Worm (Caenorhabditis elegans) whole organism, young adult: ENCODE data around the gene daf-7.

ENCODE experiments used
- C17E4.6 ChIP-seq: fragments of 200-800 bp; sonication (Bioruptor generic); IDR thresholded peaks from 2 replicates; pipeline ENCODE4 v1.3.6; 2022; ENCODE audit warnings: missing genetic modification reagents, missing genetic modification characterization, missing compliant biosample characterization
- D2030.7 ChIP-seq: fragments of 200-800 bp; sonication (Bioruptor generic); IDR thresholded peaks from 2 replicates; pipeline ENCODE4 v1.3.6; 2022; ENCODE audit warnings: missing genetic modification reagents, missing genetic modification characterization, missing compliant biosample characterization
- F10E7.11 ChIP-seq: sonication (generic microtip); optimal IDR thresholded peaks from 2 replicates; lab custom pipeline; 2017; ENCODE audit warnings: mild to moderate bottlenecking, missing genetic modification characterization, moderate library complexity, missing compliant biosample characterization
- F23B12.7 ChIP-seq: sonication (generic microtip); optimal IDR thresholded peaks from 2 replicates; lab custom pipeline; 2017; ENCODE audit warnings: missing genetic modification characterization, mild to moderate bottlenecking, missing compliant biosample characterization, antibody characterized with exemption, moderate library complexity; ENCODE audit not compliant: insufficient read depth
- F37B4.10 ChIP-seq: fragments of 200-800 bp; sonication (Bioruptor generic); IDR thresholded peaks from 2 replicates; pipeline ENCODE4 v1.3.6; 2022; ENCODE audit warnings: missing genetic modification characterization, missing compliant biosample characterization
- F39B2.1 ChIP-seq: fragments of 200-800 bp; sonication (Bioruptor generic); IDR thresholded peaks from 2 replicates; pipeline ENCODE4 v1.3.6; 2022; ENCODE audit warnings: missing genetic modification reagents, missing genetic modification characterization, missing compliant biosample characterization
- F52B5.7 ChIP-seq: sonication (generic microtip); optimal IDR thresholded peaks from 2 replicates; lab custom pipeline; 2016; ENCODE audit warnings: mild to moderate bottlenecking, missing genetic modification characterization, missing compliant biosample characterization
- F55B11.4 ChIP-seq: sonication (generic microtip); optimal IDR thresholded peaks from 2 replicates; lab custom pipeline; 2016; ENCODE audit warnings: missing compliant biosample characterization, missing genetic modification characterization, borderline replicate concordance; ENCODE audit not compliant: insufficient read depth
- F57A8.1 ChIP-seq: fragments of 200-800 bp; sonication (Bioruptor generic); optimal IDR thresholded peaks from 2 replicates; lab custom pipeline; 2018; ENCODE audit warnings: mild to moderate bottlenecking, missing genetic modification characterization, moderate library complexity, missing compliant biosample characterization
- F57C9.4 ChIP-seq: sonication (generic microtip); optimal IDR thresholded peaks from 2 replicates; lab custom pipeline; 2017; ENCODE audit warnings: mild to moderate bottlenecking, missing genetic modification characterization, missing compliant biosample characterization
- K12H6.12 ChIP-seq: fragments of 200-800 bp; sonication (Bioruptor generic); optimal IDR thresholded peaks from 2 replicates; lab custom pipeline; 2018; ENCODE audit warnings: mild to moderate bottlenecking, missing genetic modification characterization, missing compliant biosample characterization
- T07F8.4 ChIP-seq: sonication (generic microtip); optimal IDR thresholded peaks from 2 replicates; lab custom pipeline; 2016; ENCODE audit warnings: mild to moderate bottlenecking, missing genetic modification characterization, moderate library complexity, missing compliant biosample characterization
- Y53F4B.3 ChIP-seq: fragments of 200-800 bp; sonication (Bioruptor generic); IDR thresholded peaks from 2 replicates; pipeline ENCODE4 v1.3.6; 2022; ENCODE audit warnings: missing genetic modification reagents, missing genetic modification characterization, missing compliant biosample characterization
- aptf-2 ChIP-seq: fragments of 200-800 bp; sonication (Bioruptor generic); conservative IDR thresholded peaks from 2 replicates; pipeline ENCODE4 v1.3.6; 2022; ENCODE audit warnings: missing genetic modification reagents, missing genetic modification characterization, missing compliant biosample characterization
- aptf-3 ChIP-seq: fragments of 200-800 bp; sonication (Bioruptor generic); IDR thresholded peaks from 2 replicates; pipeline ENCODE4 v1.3.6; 2022; ENCODE audit warnings: missing genetic modification characterization, missing compliant biosample characterization
- attf-3 ChIP-seq: fragments of 200-800 bp; sonication (Bioruptor generic); conservative IDR thresholded peaks from 2 replicates; pipeline ENCODE4 v1.3.6; 2022; ENCODE audit warnings: missing genetic modification reagents, missing genetic modification characterization, missing compliant biosample characterization
- attf-6 ChIP-seq: fragments of 200-800 bp; sonication (Bioruptor generic); IDR thresholded peaks from 2 replicates; pipeline ENCODE4 v1.3.6; 2022; ENCODE audit warnings: missing genetic modification reagents, missing genetic modification characterization, missing compliant biosample characterization
- bed-1 ChIP-seq: fragments of 200-800 bp; sonication (Bioruptor generic); IDR thresholded peaks from 2 replicates; pipeline ENCODE4 v1.3.6; 2022; ENCODE audit warnings: missing genetic modification reagents, missing genetic modification characterization, missing compliant biosample characterization
- cebp-1 ChIP-seq, 2 experiments: fragments of 200-800 bp in 1 of 2; sonication (Bioruptor generic) in 1 of 2; sonication (generic microtip) in 1 of 2; IDR thresholded peaks in 1 of 2; optimal IDR thresholded peaks in 1 of 2; 2 replicates each; pipeline versions ENCODE4 v1.3.6 to Lab custom; 2017 to 2022; ENCODE audit warnings: missing compliant biosample characterization in 2 of 2, missing genetic modification characterization in 2 of 2, mild to moderate bottlenecking in 1 of 2, missing genetic modification reagents in 1 of 2, moderate library complexity in 1 of 2
- cebp-2 ChIP-seq: fragments of 200-800 bp; sonication (Bioruptor generic); IDR thresholded peaks from 2 replicates; pipeline ENCODE4 v1.3.6; 2022; ENCODE audit warnings: missing genetic modification characterization, missing compliant biosample characterization
- ceh-100 ChIP-seq: fragments of 200-800 bp; sonication (Bioruptor generic); IDR thresholded peaks from 2 replicates; pipeline ENCODE4 v1.3.6; 2022; ENCODE audit warnings: missing genetic modification reagents, missing genetic modification characterization, missing compliant biosample characterization
- die-1 ChIP-seq: sonication (generic microtip); optimal IDR thresholded peaks from 2 replicates; lab custom pipeline; 2016; ENCODE audit warnings: missing genotype, mild to moderate bottlenecking, missing genetic modification characterization, missing compliant biosample characterization
- dox-1 ChIP-seq: fragments of 200-800 bp; sonication (Bioruptor generic); IDR thresholded peaks from 2 replicates; pipeline ENCODE4 v1.3.6; 2022; ENCODE audit warnings: missing genetic modification reagents, missing genetic modification characterization, missing compliant biosample characterization
- dpff-1 ChIP-seq: sonication (generic microtip); optimal IDR thresholded peaks from 2 replicates; lab custom pipeline; 2017; ENCODE audit warnings: mild to moderate bottlenecking, missing genetic modification characterization, missing compliant biosample characterization
- egl-44 ChIP-seq: fragments of 200-800 bp; sonication (Bioruptor generic); IDR thresholded peaks from 2 replicates; pipeline ENCODE4 v1.3.6; 2022; ENCODE audit warnings: missing genetic modification reagents, missing genetic modification characterization, missing compliant biosample characterization
- him-1 ChIP-seq: sonication (generic microtip); optimal IDR thresholded peaks from 2 replicates; lab custom pipeline; 2016; ENCODE audit warnings: missing genotype, missing genetic modification reagents, missing genetic modification characterization, missing compliant biosample characterization
- hlh-12 ChIP-seq: sonication (generic microtip); optimal IDR thresholded peaks from 2 replicates; lab custom pipeline; 2016; ENCODE audit warnings: missing genetic modification characterization, missing compliant biosample characterization
- hsf-1 ChIP-seq: fragments of 200-800 bp; sonication (Bioruptor generic); IDR thresholded peaks from 2 replicates; pipeline ENCODE4 v1.3.6; 2022; ENCODE audit warnings: missing genetic modification reagents, missing genetic modification characterization, missing compliant biosample characterization
- let-607 ChIP-seq, 2 experiments: fragments of 200-800 bp in 1 of 2; sonication (Bioruptor generic) in 1 of 2; sonication (generic microtip) in 1 of 2; optimal IDR thresholded peaks; 2 replicates each; lab custom pipeline; 2016 to 2018; ENCODE audit warnings: mild to moderate bottlenecking in 2 of 2, missing compliant biosample characterization in 2 of 2, missing genetic modification characterization in 2 of 2, moderate library complexity in 2 of 2, missing genotype in 1 of 2
- lin-35 ChIP-seq, 3 experiments: fragments of 150-350 bp in 2 of 3; sonication (generic microtip) in 1 of 3; optimal IDR thresholded peaks; 2 replicates each; lab custom pipeline; 2014 to 2018; ENCODE audit warnings: missing biosample characterization in 3 of 3, missing genetic modification characterization in 3 of 3, missing genetic modification reagents in 3 of 3
- lin-54 ChIP-seq: fragments of 200-800 bp; sonication (Bioruptor generic); optimal IDR thresholded peaks from 2 replicates; lab custom pipeline; 2018; ENCODE audit warnings: mild to moderate bottlenecking, missing genetic modification characterization, missing compliant biosample characterization
- madf-8 ChIP-seq: fragments of 200-800 bp; sonication (Bioruptor generic); conservative IDR thresholded peaks from 2 replicates; pipeline ENCODE4 v1.3.6; 2022; ENCODE audit warnings: missing genetic modification reagents, missing genetic modification characterization, missing compliant biosample characterization
- nhr-27 ChIP-seq: fragments of 200-800 bp; sonication (Bioruptor generic); optimal IDR thresholded peaks from 2 replicates; lab custom pipeline; 2018; ENCODE audit warnings: mild to moderate bottlenecking, missing genetic modification characterization, moderate library complexity, missing compliant biosample characterization
- nhr-80 ChIP-seq: sonication (generic microtip); optimal IDR thresholded peaks from 2 replicates; lab custom pipeline; 2016; ENCODE audit warnings: missing genetic modification characterization, missing compliant biosample characterization
- rec-8 ChIP-seq, 2 experiments: sonication (generic microtip); optimal IDR thresholded peaks; 2 replicates each; lab custom pipeline; 2016; ENCODE audit warnings: mild to moderate bottlenecking in 2 of 2, missing genetic modification characterization in 2 of 2, missing genetic modification reagents in 2 of 2, missing genotype in 2 of 2, missing biosample characterization in 1 of 2, missing compliant biosample characterization in 1 of 2, moderate library complexity in 1 of 2
- repo-1 ChIP-seq: sonication (generic microtip); optimal IDR thresholded peaks from 2 replicates; lab custom pipeline; 2017; ENCODE audit warnings: mild to moderate bottlenecking, missing genetic modification characterization, missing compliant biosample characterization
- sdz-38 ChIP-seq: sonication (generic microtip); optimal IDR thresholded peaks from 2 replicates; lab custom pipeline; 2016; ENCODE audit warnings: missing genotype, missing genetic modification characterization, missing compliant biosample characterization
- snpc-1.1 ChIP-seq: sonication (generic microtip); optimal IDR thresholded peaks from 2 replicates; lab custom pipeline; 2017; ENCODE audit warnings: missing genetic modification characterization, mild to moderate bottlenecking, missing compliant biosample characterization, antibody characterized with exemption, moderate library complexity, missing genotype, missing genetic modification reagents; ENCODE audit not compliant: insufficient read depth
- snpc-1.3 ChIP-seq: sonication (generic microtip); optimal IDR thresholded peaks from 2 replicates; lab custom pipeline; 2017; ENCODE audit warnings: missing genetic modification characterization, mild to moderate bottlenecking, missing compliant biosample characterization, antibody characterized with exemption, moderate library complexity, missing genotype, missing genetic modification reagents; ENCODE audit not compliant: insufficient read depth
- snpc-3.4 ChIP-seq: sonication (generic microtip); optimal IDR thresholded peaks from 2 replicates; lab custom pipeline; 2017; ENCODE audit warnings: missing genetic modification characterization, mild to moderate bottlenecking, missing compliant biosample characterization, antibody characterized with exemption, moderate library complexity, missing genotype, missing genetic modification reagents
- sptf-2 ChIP-seq: fragments of 200-800 bp; sonication (Bioruptor generic); optimal IDR thresholded peaks from 2 replicates; lab custom pipeline; 2018; ENCODE audit warnings: mild to moderate bottlenecking, missing genetic modification characterization, missing compliant biosample characterization
- zfh-2 ChIP-seq: fragments of 200-800 bp; sonication (Bioruptor generic); conservative IDR thresholded peaks from 2 replicates; pipeline ENCODE4 v1.3.6; 2022; ENCODE audit warnings: missing genetic modification reagents, missing genetic modification characterization, missing compliant biosample characterization
- zim-3 ChIP-seq: sonication (generic microtip); optimal IDR thresholded peaks from 2 replicates; lab custom pipeline; 2017; ENCODE audit warnings: mild to moderate bottlenecking, missing genetic modification characterization, moderate library complexity, missing compliant biosample characterization
- ztf-22 ChIP-seq: fragments of 200-800 bp; sonication (Bioruptor generic); optimal IDR thresholded peaks from 2 replicates; lab custom pipeline; 2018; ENCODE audit warnings: mild to moderate bottlenecking, missing genetic modification characterization, moderate library complexity, missing compliant biosample characterization
- ztf-25 ChIP-seq: fragments of 200-800 bp; sonication (Bioruptor generic); IDR thresholded peaks from 2 replicates; pipeline ENCODE4 v1.3.6; 2022; ENCODE audit warnings: missing genetic modification reagents, missing genetic modification characterization, missing compliant biosample characterization
- ztf-26 ChIP-seq: sonication (generic microtip); optimal IDR thresholded peaks from 2 replicates; lab custom pipeline; 2017; ENCODE audit warnings: missing genetic modification characterization, missing compliant biosample characterization
- ztf-28 ChIP-seq: fragments of 200-800 bp; sonication (Bioruptor generic); IDR thresholded peaks from 2 replicates; pipeline ENCODE4 v1.3.6; 2022; ENCODE audit warnings: missing genetic modification reagents, missing genetic modification characterization, missing compliant biosample characterization

The daf-7 gene

DNA sequence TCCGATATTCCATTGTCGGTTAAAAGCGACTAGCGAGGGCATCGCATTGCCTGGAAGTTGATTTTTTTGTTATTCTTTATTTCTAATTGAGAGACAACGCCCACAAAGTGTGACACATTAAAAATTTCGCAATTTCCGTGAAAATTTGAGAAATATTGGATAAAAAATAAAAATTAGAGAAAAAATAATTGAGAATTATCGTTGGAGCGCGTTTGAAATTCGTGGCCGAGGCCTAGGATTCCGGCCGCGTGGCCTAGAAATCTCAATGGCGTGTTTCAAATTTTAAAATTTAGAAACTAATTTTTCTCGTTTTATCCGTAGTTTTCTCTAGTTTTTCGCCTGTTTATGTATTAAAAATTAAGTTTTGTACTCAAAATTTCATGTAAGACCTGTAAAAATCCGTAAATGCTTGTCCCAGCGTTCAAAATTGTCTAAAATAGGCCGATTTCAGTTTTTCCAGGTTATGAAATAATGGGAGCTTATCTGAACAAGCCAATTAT is 28.3 kb upstream of the daf-7 start, which contains the start of the genes dagl-2 and ppm-1.G (continued):
- TF ChIP-seq lin-35 (GFP tag; optimal IDR thresholded peaks at IDR 0.05; lab: Kevin White, UChicago) (no peak), ztf-22 (GFP tag; lab: Kevin White, UChicago) (no peak), F52B5.7 (no peak), snpc-1.3 (tag; lab: Kevin White, UChicago) (peak; percentile 6), bed-1 (GFP tag; lab: Robert Waterston, UW) (no peak), zfh-2 (0 out of 2 replicates have a peak, but pooled peaks have one; percentile 27), rec-8 (tag; optimal IDR thresholded peaks at IDR 0.05; lab: Kevin White, UChicago) (peak in 1 of 2 experiments; percentile 3), F10E7.11 (tag; lab: Kevin White, UChicago) (no peak), Y53F4B.3 (no peak), ztf-26 (tag; lab: Kevin White, UChicago) (no peak), ztf-25 (GFP tag; lab: Robert Waterston, UW) (no peak), attf-6 (GFP tag; lab: Robert Waterston, UW) (no peak), aptf-3 (GFP tag; lab: Robert Waterston, UW) (no peak), K12H6.12 (tag; lab: Kevin White, UChicago) (peak; percentile 30), dox-1 (GFP tag; lab: Robert Waterston, UW) (peak; percentile 69), F37B4.10 (no peak), die-1 (tag; lab: Kevin White, UChicago) (no peak), snpc-3.4 (peak; percentile 21), him-1 (tag; lab: Kevin White, UChicago) (no peak), C17E4.6 (no peak), D2030.7 (GFP tag; lab: Robert Waterston, UW) (no peak), dpff-1 (tag; lab: Kevin White, UChicago) (no peak), repo-1 (no peak), sdz-38 (tag; lab: Kevin White, UChicago) (no peak), T07F8.4 (tag; lab: Kevin White, UChicago) (no peak), nhr-80 (tag; lab: Kevin White, UChicago) (peak; percentile 28), hsf-1 (no peak), cebp-2 (GFP tag; lab: Robert Waterston, UW) (no peak), ceh-100 (no peak), egl-44 (GFP tag; lab: Robert Waterston, UW) (no peak), cebp-1 (GFP tag; IDR thresholded peaks at IDR 0.05; lab: Robert Waterston, UW) (peak; percentile 97), cebp-1 (tag; optimal IDR thresholded peaks at IDR 0.05; lab: Kevin White, UChicago) (peak; percentile 99), nhr-27 (tag; lab: Kevin White, UChicago) (no peak), zim-3 (tag; lab: Kevin White, UChicago) (no peak), F57C9.4 (no peak), F55B11.4 (no peak), snpc-1.1 (tag; lab: Kevin White, UChicago) (no peak), madf-8 (GFP tag; lab: Robert Waterston, UW) (no peak), ztf-28 (GFP tag; lab: Robert Waterston, UW) (no peak), aptf-2 (peak; percentile 62; the same call in 1 of the 2 replicates), let-607 (tag; optimal IDR thresholded peaks at IDR 0.05; lab: Kevin White, UChicago) (peak in 1 of 2 experiments; percentile 2), lin-54 (peak; percentile 53), sptf-2 (GFP tag; lab: Kevin White, UChicago) (no peak), attf-3 (GFP tag; lab: Robert Waterston, UW) (0 out of 2 replicates have a peak, but pooled peaks have one; percentile 52), hlh-12 (tag; lab: Kevin White, UChicago) (no peak), F57A8.1 (no peak), F39B2.1 (GFP tag; lab: Robert Waterston, UW) (no peak), F23B12.7 (tag; lab: Kevin White, UChicago) (peak; percentile 63)
